Worm (Caenorhabditis elegans) whole organism, L3 larva: ENCODE measurements around the gene Y40C5A.4.

Experiments
- ZK546.5 ChIP-seq: sonication (generic microtip); optimal IDR thresholded peaks from 2 replicates; lab custom pipeline; 2017; ENCODE audit warnings: missing biosample characterization, missing genetic modification characterization
- ceh-82 ChIP-seq: fragments of 150-350 bp; optimal IDR thresholded peaks from 2 replicates; lab custom pipeline; 2014; ENCODE audit warnings: missing biosample characterization, missing genetic modification characterization
- nhr-23 ChIP-seq: fragments of 150-350 bp; optimal IDR thresholded peaks from 2 replicates; lab custom pipeline; 2014; ENCODE audit warnings: missing biosample characterization, missing genetic modification reagents, missing genetic modification characterization
- pha-4 ChIP-seq: fragments of 150-350 bp; optimal IDR thresholded peaks from 2 replicates; lab custom pipeline; 2014; ENCODE audit warnings: missing biosample characterization, missing genetic modification reagents, missing genetic modification characterization
- snpc-4 ChIP-seq: fragments of 150-350 bp; optimal IDR thresholded peaks from 2 replicates; lab custom pipeline; 2014; ENCODE audit warnings: missing biosample characterization, missing genetic modification characterization
- unc-39 ChIP-seq: sonication (generic microtip); optimal IDR thresholded peaks from 4 replicates; lab custom pipeline; 2017; ENCODE audit warnings: missing biosample characterization, missing genetic modification characterization

DNA sequence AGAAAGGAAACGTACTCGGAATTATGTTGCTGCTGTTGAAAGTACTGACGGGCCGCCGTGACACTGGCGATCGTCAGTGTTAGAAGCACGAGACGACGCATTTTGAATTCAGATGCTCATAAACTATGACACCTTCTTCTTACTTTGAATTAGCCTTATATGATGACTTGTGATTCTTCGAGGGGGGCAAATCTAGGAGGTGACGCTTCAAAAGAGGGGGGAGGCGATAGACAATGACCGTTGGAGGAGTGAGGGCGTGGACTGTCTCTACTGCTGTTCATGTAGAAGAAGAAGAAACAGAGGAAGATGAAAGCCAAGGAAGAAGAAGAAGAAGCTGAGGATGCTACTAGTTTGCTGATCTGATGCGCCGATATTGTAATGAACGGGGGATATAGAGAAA lies 18.2 kb downstream of the Y40C5A.4 start, which contains the start of gene daf-42:
- TF ChIP-seq snpc-4 (tag; lab: Kevin White, UChicago): no peak
- TF ChIP-seq pha-4: no peak
- TF ChIP-seq ZK546.5: no peak
- no peak for TF ChIP-seq nhr-23 (tag; lab: Kevin White, UChicago)
- TF ChIP-seq unc-39 (tag; lab: Kevin White, UChicago): no peak
- TF ChIP-seq ceh-82 (tag; lab: Kevin White, UChicago): no peak
